Worm (Caenorhabditis elegans): ENCODE measurements around the gene C06E4.6.

The C06E4.6 gene

ce11 chrIV:7285839-7286238 lies 27.7 kb upstream of the C06E4.6 start, which contains the start of gene C06E4.8:
Gene C06E4.8 (minus strand): TSS chrIV:7285875.
- TF ChIP-seq nhr-28 (tag; optimal IDR thresholded peaks at IDR 0.05) (peak; percentile 25), zag-1 (tag; optimal IDR thresholded peaks at IDR 0.05) (no peak), pqm-1 (tag; optimal IDR thresholded peaks at IDR 0.05) (peak; percentile 61)

ce11 chrIV:7282957-7283356 lies 24.9 kb upstream of the C06E4.6 start, which contains the start of gene C06E4.1:
Gene C06E4.1 (plus strand): TSS chrIV:7283257.
- no peak for TF ChIP-seq ceh-20 (GFP tag; IDR thresholded peaks at IDR 0.05)
- TF ChIP-seq T26A8.4 (GFP tag; IDR thresholded peaks at IDR 0.05) = no peak
- TF ChIP-seq egl-27 (tag; optimal IDR thresholded peaks at IDR 0.05) = no peak
- TF ChIP-seq zfp-2 (tag; optimal IDR thresholded peaks at IDR 0.05) = no peak
- TF ChIP-seq daf-16 (GFP tag; optimal IDR thresholded peaks at IDR 0.05) = no peak
- TF ChIP-seq daf-16 (tag; optimal IDR thresholded peaks at IDR 0.05) = no peak
- no peak for TF ChIP-seq lin-29 (GFP tag; IDR thresholded peaks at IDR 0.05)
- TF ChIP-seq F49E8.2 (tag; optimal IDR thresholded peaks at IDR 0.05; ENCODE audit: borderline replicate concordance) = no peak
- no peak for TF ChIP-seq daf-12 (tag; optimal IDR thresholded peaks at IDR 0.05)
- TF ChIP-seq F44E2.7 (GFP tag; IDR thresholded peaks at IDR 0.05) = no peak

ce11 chrIV:7276661-7277060 lies 18.6 kb upstream of the C06E4.6 start, which contains the start of gene C06E4.2:
Gene C06E4.2 (plus strand): TSS chrIV:7276961.
- TF ChIP-seq daf-16 (GFP tag; optimal IDR thresholded peaks at IDR 0.05) = no peak
- no peak for TF ChIP-seq daf-16 (tag; optimal IDR thresholded peaks at IDR 0.05)
- TF ChIP-seq saeg-2 (GFP tag; IDR thresholded peaks at IDR 0.05) = no peak

ce11 chrIV:7274969-7275548 lies 17.0 kb upstream of the C06E4.6 start:
- no peak for TF ChIP-seq nhr-76 (tag; optimal IDR thresholded peaks at IDR 0.05)
- TF ChIP-seq snpc-1.2 (GFP tag; IDR thresholded peaks at IDR 0.05) = peak; percentile 85
- peak; percentile 33 for TF ChIP-seq ces-1 (GFP tag; optimal IDR thresholded peaks at IDR 0.05)
- no peak; the same call in 1 of the 2 replicates for TF ChIP-seq dmd-6 (GFP tag; IDR thresholded peaks at IDR 0.05)
- peak; percentile 44 for TF ChIP-seq aha-1 (tag)
- peak; percentile 26 for TF ChIP-seq hlh-30 (tag; optimal IDR thresholded peaks at IDR 0.05; ENCODE audit: insufficient read depth)
- TF ChIP-seq vab-7 (GFP tag; IDR thresholded peaks at IDR 0.05) = peak; percentile 70
- 0 out of 2 replicates have a peak, but pooled peaks have one; percentile 33 for TF ChIP-seq F26F4.8 (GFP tag; conservative IDR thresholded peaks at IDR 0.05)
- 0 out of 2 replicates have a peak, but pooled peaks have one; percentile 58 for TF ChIP-seq dmd-8 (GFP tag; IDR thresholded peaks at IDR 0.05)

ce11 chrIV:7263137-7263536 lies 5.0 kb upstream of the C06E4.6 start, which contains the start of gene glb-2:
Gene glb-2 (minus strand): TSS chrIV:7263237.
- TF ChIP-seq lsy-2 (tag; optimal IDR thresholded peaks at IDR 0.05) = no peak
- no peak for TF ChIP-seq php-3 (GFP tag; IDR thresholded peaks at IDR 0.05)
- no peak for TF ChIP-seq madf-9 (GFP tag; conservative IDR thresholded peaks at IDR 0.05)
- TF ChIP-seq ZK337.2 (GFP tag; IDR thresholded peaks at IDR 0.05) = no peak
- TF ChIP-seq ces-1 (GFP tag; optimal IDR thresholded peaks at IDR 0.05) = no peak

ce11 chrIV:7260587-7260986 lies 2.5 kb upstream of the C06E4.6 start, which contains the start of gene C06E4.3:
Gene C06E4.3 (plus strand): TSS chrIV:7260875.
- TF ChIP-seq F49E8.2 (tag; optimal IDR thresholded peaks at IDR 0.05; ENCODE audit: borderline replicate concordance) (no peak), nhr-102 (tag; optimal IDR thresholded peaks at IDR 0.05) (peak; percentile 71), unc-39 (tag; optimal IDR thresholded peaks at IDR 0.05) (no peak), daf-12 (tag; optimal IDR thresholded peaks at IDR 0.05) (no peak), nhr-28 (tag; optimal IDR thresholded peaks at IDR 0.05) (peak; percentile 97), nhr-77 (tag; optimal IDR thresholded peaks at IDR 0.05) (peak; percentile 25), hlh-30 (tag; optimal IDR thresholded peaks at IDR 0.05; ENCODE audit: insufficient read depth) (peak; percentile 5), dmd-6 (GFP tag; IDR thresholded peaks at IDR 0.05) (peak; percentile 81), egl-27 (tag; optimal IDR thresholded peaks at IDR 0.05) (no peak)

Measured in whole organism, L4 larva.